Worm (Caenorhabditis elegans) whole organism, mixed stage, embryonic: Measurements from ENCODE around the gene F58F9.1.
A peak's percentile ranks its signal among the peaks of the same experiment; 100 is the strongest.

Experiments used
- M03D4.4 ChIP-seq: sonication (generic microtip); optimal IDR thresholded peaks from 2 replicates; lab custom pipeline; 2017; ENCODE audit warnings: mild to moderate bottlenecking, missing genetic modification characterization, missing compliant biosample characterization
- bed-3 ChIP-seq: fragments of 200-800 bp; sonication (Bioruptor generic); optimal IDR thresholded peaks from 3 replicates; lab custom pipeline; 2018; ENCODE audit warnings: mild to moderate bottlenecking, missing genetic modification characterization, moderate library complexity, missing compliant biosample characterization
- blmp-1 ChIP-seq: fragments of 150-350 bp; optimal IDR thresholded peaks from 2 replicates; lab custom pipeline; 2014; ENCODE audit warnings: missing biosample characterization, missing genetic modification characterization
- ceh-39 ChIP-seq: fragments of 150-350 bp; optimal IDR thresholded peaks from 2 replicates; lab custom pipeline; 2014; ENCODE audit warnings: missing biosample characterization, missing genetic modification characterization
- ceh-43 ChIP-seq: fragments of 200-800 bp; sonication (Bioruptor generic); optimal IDR thresholded peaks from 2 replicates; lab custom pipeline; 2018; ENCODE audit warnings: mild to moderate bottlenecking, missing genetic modification characterization, moderate library complexity, missing compliant biosample characterization
- ceh-83 ChIP-seq: fragments of 200-800 bp; sonication (Bioruptor generic); optimal IDR thresholded peaks from 2 replicates; lab custom pipeline; 2018; ENCODE audit warnings: mild to moderate bottlenecking, missing genetic modification characterization, missing compliant biosample characterization
- ces-1 ChIP-seq: fragments of 150-350 bp; optimal IDR thresholded peaks from 2 replicates; lab custom pipeline; 2014; ENCODE audit warnings: missing biosample characterization, missing genetic modification reagents, missing genetic modification characterization
- cnd-1 ChIP-seq: fragments of 200-800 bp; sonication (Bioruptor generic); optimal IDR thresholded peaks from 2 replicates; lab custom pipeline; 2018; ENCODE audit warnings: mild to moderate bottlenecking, missing genetic modification characterization, missing compliant biosample characterization
- drap-1 ChIP-seq: fragments of 200-800 bp; sonication (Bioruptor generic); optimal IDR thresholded peaks from 3 replicates; lab custom pipeline; 2018; ENCODE audit warnings: mild to moderate bottlenecking, missing genetic modification characterization, missing compliant biosample characterization
- elt-1 ChIP-seq: sonication (generic microtip); optimal IDR thresholded peaks from 2 replicates; lab custom pipeline; 2017; ENCODE audit warnings: missing genetic modification characterization, mild to moderate bottlenecking, missing compliant biosample characterization, antibody characterized with exemption, moderate library complexity, borderline replicate concordance; ENCODE audit not compliant: insufficient read depth
- elt-3 ChIP-seq: fragments of 150-350 bp; optimal IDR thresholded peaks from 2 replicates; lab custom pipeline; 2014; ENCODE audit warnings: missing biosample characterization, missing genetic modification characterization
- ham-2 ChIP-seq: fragments of 200-800 bp; sonication (Bioruptor generic); optimal IDR thresholded peaks from 2 replicates; lab custom pipeline; 2018; ENCODE audit warnings: mild to moderate bottlenecking, missing genetic modification characterization, missing compliant biosample characterization
- hlh-1 ChIP-seq: fragments of 150-350 bp; optimal IDR thresholded peaks from 2 replicates; lab custom pipeline; 2014; ENCODE audit warnings: missing biosample characterization, missing genetic modification reagents, missing genetic modification characterization
- lin-13 ChIP-seq: fragments of 150-350 bp; optimal IDR thresholded peaks from 2 replicates; lab custom pipeline; 2014; ENCODE audit warnings: missing biosample characterization, missing genetic modification characterization
- lin-32 ChIP-seq: fragments of 200-800 bp; sonication (Bioruptor generic); optimal IDR thresholded peaks from 2 replicates; lab custom pipeline; 2018; ENCODE audit warnings: mild to moderate bottlenecking, missing genetic modification characterization, missing compliant biosample characterization
- lsy-2 ChIP-seq: fragments of 150-350 bp; optimal IDR thresholded peaks from 2 replicates; lab custom pipeline; 2014; ENCODE audit warnings: missing biosample characterization, missing genetic modification characterization
- mab-5 ChIP-seq: fragments of 150-350 bp; optimal IDR thresholded peaks from 2 replicates; lab custom pipeline; 2014; ENCODE audit warnings: missing biosample characterization, missing genetic modification characterization
- mep-1 ChIP-seq: fragments of 150-350 bp; optimal IDR thresholded peaks from 2 replicates; lab custom pipeline; 2017; ENCODE audit warnings: missing biosample characterization, missing genetic modification reagents, missing genetic modification characterization, inconsistent platforms
- mls-2 ChIP-seq: sonication (generic microtip); optimal IDR thresholded peaks from 2 replicates; lab custom pipeline; 2016; ENCODE audit warnings: mild to moderate bottlenecking, missing genetic modification characterization, moderate library complexity, missing compliant biosample characterization
- nhr-12 ChIP-seq: fragments of 150-350 bp; optimal IDR thresholded peaks from 2 replicates; lab custom pipeline; 2014; ENCODE audit warnings: missing biosample characterization, missing genetic modification characterization
- nhr-2 ChIP-seq: fragments of 150-350 bp; optimal IDR thresholded peaks from 2 replicates; lab custom pipeline; 2014; ENCODE audit warnings: missing biosample characterization, missing genetic modification characterization
- nhr-237 ChIP-seq: fragments of 150-350 bp; optimal IDR thresholded peaks from 2 replicates; lab custom pipeline; 2014; ENCODE audit warnings: missing biosample characterization, missing genetic modification characterization
- nhr-28 ChIP-seq: fragments of 150-350 bp; optimal IDR thresholded peaks from 2 replicates; lab custom pipeline; 2014; ENCODE audit warnings: missing biosample characterization, missing genetic modification characterization
- nhr-76 ChIP-seq: sonication (generic microtip); optimal IDR thresholded peaks from 2 replicates; lab custom pipeline; 2017; ENCODE audit warnings: missing biosample characterization, missing genetic modification characterization
- pha-4 ChIP-seq: fragments of 150-350 bp; optimal IDR thresholded peaks from 2 replicates; lab custom pipeline; 2018; ENCODE audit warnings: missing biosample characterization, missing genetic modification reagents, missing genetic modification characterization
- sem-2 ChIP-seq: fragments of 200-800 bp; sonication (Bioruptor generic); optimal IDR thresholded peaks from 2 replicates; lab custom pipeline; 2018; ENCODE audit warnings: mild to moderate bottlenecking, missing genetic modification characterization, missing compliant biosample characterization
- snpc-4 ChIP-seq: fragments of 150-350 bp; optimal IDR thresholded peaks from 2 replicates; lab custom pipeline; 2014; ENCODE audit warnings: missing biosample characterization, missing genetic modification characterization
- sptf-1 ChIP-seq: sonication (generic microtip); optimal IDR thresholded peaks from 2 replicates; lab custom pipeline; 2017; ENCODE audit warnings: mild to moderate bottlenecking, missing genetic modification characterization, moderate library complexity, missing compliant biosample characterization
- tbx-8 ChIP-seq: fragments of 200-800 bp; sonication (Bioruptor generic); optimal IDR thresholded peaks from 2 replicates; lab custom pipeline; 2018; ENCODE audit warnings: mild to moderate bottlenecking, missing genetic modification characterization, moderate library complexity, missing compliant biosample characterization
- unc-120 ChIP-seq: sonication (generic microtip); optimal IDR thresholded peaks from 2 replicates; lab custom pipeline; 2017; ENCODE audit warnings: missing genetic modification characterization, missing compliant biosample characterization; ENCODE audit not compliant: poor library complexity, severe bottlenecking
- unc-62 ChIP-seq: fragments of 150-350 bp; optimal IDR thresholded peaks from 2 replicates; lab custom pipeline; 2014; ENCODE audit warnings: missing biosample characterization, missing genetic modification reagents, missing genetic modification characterization
- zip-8 ChIP-seq: fragments of 150-350 bp; optimal IDR thresholded peaks from 2 replicates; lab custom pipeline; 2014; ENCODE audit warnings: missing biosample characterization, missing genetic modification characterization
- ztf-11 ChIP-seq: fragments of 150-350 bp; optimal IDR thresholded peaks from 2 replicates; lab custom pipeline; 2014; ENCODE audit warnings: missing biosample characterization, missing genetic modification characterization

F58F9.1 gene

ce11 chrIV:6284277-6284676 is 34.6 kb downstream of the F58F9.1 start, which contains the start of gene ops-1:
TSS of gene ops-1 (minus strand) at chrIV:6284377.
- TF ChIP-seq nhr-76 (tag; lab: Kevin White, UChicago): no peak
- TF ChIP-seq elt-3 (tag; lab: Kevin White, UChicago): no peak
- no peak for TF ChIP-seq M03D4.4 (tag; lab: Kevin White, UChicago)
- no peak for TF ChIP-seq nhr-237 (tag; lab: Kevin White, UChicago)
- TF ChIP-seq mls-2 (tag; lab: Kevin White, UChicago): no peak
- TF ChIP-seq elt-1 (tag; lab: Kevin White, UChicago): no peak
- no peak for TF ChIP-seq pha-4 (tag; lab: Kevin White, UChicago)
- TF ChIP-seq zip-8: no peak

ce11 chrIV:6290741-6291140 is 41.1 kb downstream of the F58F9.1 start, which contains the start of gene srv-24:
TSS of gene srv-24 (minus strand) at chrIV:6290841.
- TF ChIP-seq nhr-2 (tag; lab: Kevin White, UChicago) (no peak), sptf-1 (tag; lab: Kevin White, UChicago) (no peak), ceh-83 (GFP tag; lab: Kevin White, UChicago) (no peak), nhr-28 (tag; lab: Kevin White, UChicago) (no peak), nhr-237 (tag; lab: Kevin White, UChicago) (no peak), mls-2 (tag; lab: Kevin White, UChicago) (no peak), tbx-8 (no peak), ceh-39 (tag; lab: Kevin White, UChicago) (no peak), nhr-12 (tag; lab: Kevin White, UChicago) (no peak), nhr-76 (tag; lab: Kevin White, UChicago) (no peak), elt-1 (tag; lab: Kevin White, UChicago) (no peak), snpc-4 (tag; lab: Kevin White, UChicago) (no peak), cnd-1 (tag; lab: Kevin White, UChicago) (no peak), lsy-2 (no peak), drap-1 (GFP tag; lab: Kevin White, UChicago) (no peak), pha-4 (tag; lab: Kevin White, UChicago) (no peak), zip-8 (no peak)

- TF ChIP-seq unc-120 (tag; lab: Kevin White, UChicago): no peak
- peak; percentile 17 for TF ChIP-seq zip-8
- TF ChIP-seq mep-1 (tag; lab: Kevin White, UChicago): peak; percentile 61
- peak; percentile 75 for TF ChIP-seq lin-13 (tag; lab: Kevin White, UChicago)
- TF ChIP-seq tbx-8: no peak
- no peak for TF ChIP-seq mab-5 (tag; lab: Kevin White, UChicago)
- TF ChIP-seq nhr-28 (tag; lab: Kevin White, UChicago): no peak
- no peak for TF ChIP-seq ceh-83 (GFP tag; lab: Kevin White, UChicago)
Observed at ce11 chrIV:6294081-6294480, 44.4 kb downstream of the F58F9.1 start, which contains the start of gene hil-2. TSS of gene hil-2 (plus strand) at chrIV:6294240.

ce11 chrIV:6298253-6298652 is 48.6 kb downstream of the F58F9.1 start, which contains the start of gene srv-27:
TSS of gene srv-27 (minus strand) at chrIV:6298353.
- no peak for TF ChIP-seq M03D4.4 (tag; lab: Kevin White, UChicago)
- TF ChIP-seq nhr-76 (tag; lab: Kevin White, UChicago): no peak
- TF ChIP-seq nhr-12 (tag; lab: Kevin White, UChicago): no peak
- TF ChIP-seq ham-2 (GFP tag; lab: Kevin White, UChicago): no peak
- TF ChIP-seq ceh-39 (tag; lab: Kevin White, UChicago): no peak
- no peak for TF ChIP-seq sem-2 (GFP tag; lab: Kevin White, UChicago)
- no peak for TF ChIP-seq unc-62 (GFP tag; lab: Kevin White, UChicago)
- no peak for TF ChIP-seq sptf-1 (tag; lab: Kevin White, UChicago)
- no peak for TF ChIP-seq lin-13 (tag; lab: Kevin White, UChicago)
- TF ChIP-seq zip-8: no peak
- TF ChIP-seq lsy-2: no peak
- no peak for TF ChIP-seq mls-2 (tag; lab: Kevin White, UChicago)
- no peak for TF ChIP-seq ceh-43 (GFP tag; lab: Kevin White, UChicago)
- TF ChIP-seq hlh-1 (tag; lab: Kevin White, UChicago): no peak
- TF ChIP-seq, all 35 proteins: peak for 0

- TF ChIP-seq sptf-1 (tag; lab: Kevin White, UChicago) (no peak), tbx-8 (no peak)
Observed at ce11 chrIV:6299523-6299922, 49.9 kb downstream of the F58F9.1 start.

ce11 chrIV:6301764-6302163 is 52.1 kb downstream of the F58F9.1 start, which contains the start of gene srv-26:
TSS of gene srv-26 (minus strand) at chrIV:6301864.
- no peak for TF ChIP-seq bed-3 (GFP tag; lab: Kevin White, UChicago)
- TF ChIP-seq sptf-1 (tag; lab: Kevin White, UChicago): no peak
- no peak for TF ChIP-seq unc-120 (tag; lab: Kevin White, UChicago)
- TF ChIP-seq lsy-2: no peak
- TF ChIP-seq ceh-43 (GFP tag; lab: Kevin White, UChicago): no peak
- TF ChIP-seq ztf-11: no peak
- TF ChIP-seq drap-1 (GFP tag; lab: Kevin White, UChicago): no peak
- TF ChIP-seq zip-8: no peak
- no peak for TF ChIP-seq nhr-12 (tag; lab: Kevin White, UChicago)
- TF ChIP-seq ces-1 (GFP tag; lab: Kevin White, UChicago): no peak
- no peak for TF ChIP-seq blmp-1
- TF ChIP-seq lin-13 (tag; lab: Kevin White, UChicago): no peak
- TF ChIP-seq lin-32 (GFP tag; lab: Kevin White, UChicago): no peak
- TF ChIP-seq snpc-4 (tag; lab: Kevin White, UChicago): no peak
- no peak for TF ChIP-seq elt-3 (tag; lab: Kevin White, UChicago)
- no peak for TF ChIP-seq hlh-1 (tag; lab: Kevin White, UChicago)
- no peak for TF ChIP-seq ham-2 (GFP tag; lab: Kevin White, UChicago)
